Fruit fly (Drosophila melanogaster): Measurements from ENCODE around the gene Acp65Aa.

Acp65Aa gene

DNA sequence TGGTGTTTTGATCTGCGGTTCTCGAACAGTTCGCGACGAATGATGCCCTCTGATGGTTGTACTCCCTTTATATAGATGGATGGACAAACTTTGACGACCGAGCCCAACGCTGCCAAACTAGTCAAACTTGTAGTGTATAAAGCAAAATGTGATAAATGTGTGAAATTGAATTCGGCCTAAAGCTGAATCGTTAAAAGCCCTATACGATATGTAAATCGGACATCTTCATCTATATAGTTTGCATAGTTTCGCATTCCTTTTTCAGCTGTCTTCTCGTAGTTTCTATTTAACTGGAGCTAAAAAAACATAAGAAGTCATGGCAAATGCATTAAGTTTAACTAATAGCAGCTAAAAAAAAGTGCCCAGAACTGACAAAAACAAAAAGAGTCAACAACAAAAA, 19.0 kb downstream of the Acp65Aa start, which contains the start of gene Lcp65Ag2:
Gene Lcp65Ag2 (minus strand): TSS at position 48 of the 400 bp plus-strand sequence.
- no peak for TF ChIP-seq noc (tag; optimal IDR thresholded peaks at IDR 0.05)

DNA sequence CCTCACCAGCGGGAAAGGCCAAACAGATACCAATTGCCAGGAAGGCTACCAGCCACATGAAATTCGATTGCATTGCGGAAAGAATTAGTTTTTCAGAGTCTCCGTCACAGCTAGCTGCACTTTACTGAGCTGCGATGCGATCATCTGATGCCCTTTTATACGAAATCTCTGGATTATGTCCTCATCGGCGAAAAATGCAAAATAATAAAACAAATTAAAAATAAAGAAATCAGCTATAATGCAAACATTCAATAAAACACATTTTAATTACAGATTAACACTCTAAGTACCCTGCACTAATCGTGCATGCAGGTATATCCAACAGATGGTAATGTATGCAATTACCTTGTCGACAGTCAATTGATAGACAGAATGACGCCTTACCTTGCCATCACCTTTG, 20.5 kb downstream of the Acp65Aa start, which contains the start of gene Cpr65Au:
Gene Cpr65Au (minus strand): TSS at position 101 of the 400 bp plus-strand sequence.
- no peak for TF ChIP-seq noc (tag; optimal IDR thresholded peaks at IDR 0.05)

DNA sequence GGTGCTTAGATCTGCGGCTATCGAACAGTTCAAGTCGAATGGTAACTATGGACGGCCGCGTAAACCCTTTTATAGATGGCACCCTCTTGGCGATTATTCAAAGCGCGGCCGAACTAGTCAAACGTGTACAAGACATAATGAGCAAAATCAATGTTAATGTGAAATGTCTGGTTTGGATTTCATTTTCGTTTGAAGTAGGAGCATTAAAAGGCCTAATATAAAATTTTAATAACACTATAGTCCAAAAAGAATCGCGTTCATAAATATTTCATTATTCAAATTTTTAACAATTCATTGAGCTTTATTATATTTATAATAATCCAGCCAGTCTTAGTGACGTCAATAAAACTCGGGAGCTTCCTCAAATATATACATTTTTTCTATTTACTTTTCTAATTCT, 21.6 kb downstream of the Acp65Aa start, which contains the start of gene Lcp65Ag3:
Gene Lcp65Ag3 (minus strand): TSS at position 46 of the 400 bp plus-strand sequence.
- no peak for TF ChIP-seq noc (tag; optimal IDR thresholded peaks at IDR 0.05)

DNA sequence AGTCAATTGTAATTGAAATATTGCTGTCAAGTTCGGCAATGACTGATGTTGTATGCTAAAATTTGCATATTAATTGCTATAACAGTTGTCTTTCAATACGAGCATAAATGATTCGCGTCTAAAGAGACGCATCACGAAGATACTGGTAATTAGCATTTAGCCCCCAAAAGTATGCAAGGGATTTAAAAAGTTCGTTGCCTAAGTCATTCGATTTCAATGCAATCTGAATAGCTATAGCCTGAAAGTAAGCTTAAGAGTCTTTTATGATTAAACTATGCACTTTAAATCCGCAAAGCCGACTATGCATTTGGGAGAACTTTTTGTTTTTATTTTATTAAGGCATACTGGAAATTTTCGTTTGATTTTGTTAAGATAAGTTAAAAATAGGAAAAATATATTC, 23.0 kb downstream of the Acp65Aa start:
- no peak for TF ChIP-seq noc (tag; optimal IDR thresholded peaks at IDR 0.05)

DNA sequence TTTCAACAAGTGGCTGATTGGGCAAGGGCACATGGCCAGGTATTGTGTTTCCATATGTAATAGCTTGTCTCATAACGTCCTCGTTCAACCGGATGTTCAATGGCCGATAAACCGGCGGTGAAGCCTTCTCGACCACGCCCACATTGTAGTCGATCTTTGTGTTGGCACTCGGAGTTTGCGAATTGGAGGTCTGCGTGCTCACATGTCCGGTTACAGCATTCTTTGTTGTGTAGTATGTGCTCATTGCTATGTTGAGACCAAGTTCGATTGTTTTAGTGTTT, 27.2 kb downstream of the Acp65Aa start:
- TF ChIP-seq noc (tag; optimal IDR thresholded peaks at IDR 0.05), result no peak

DNA sequence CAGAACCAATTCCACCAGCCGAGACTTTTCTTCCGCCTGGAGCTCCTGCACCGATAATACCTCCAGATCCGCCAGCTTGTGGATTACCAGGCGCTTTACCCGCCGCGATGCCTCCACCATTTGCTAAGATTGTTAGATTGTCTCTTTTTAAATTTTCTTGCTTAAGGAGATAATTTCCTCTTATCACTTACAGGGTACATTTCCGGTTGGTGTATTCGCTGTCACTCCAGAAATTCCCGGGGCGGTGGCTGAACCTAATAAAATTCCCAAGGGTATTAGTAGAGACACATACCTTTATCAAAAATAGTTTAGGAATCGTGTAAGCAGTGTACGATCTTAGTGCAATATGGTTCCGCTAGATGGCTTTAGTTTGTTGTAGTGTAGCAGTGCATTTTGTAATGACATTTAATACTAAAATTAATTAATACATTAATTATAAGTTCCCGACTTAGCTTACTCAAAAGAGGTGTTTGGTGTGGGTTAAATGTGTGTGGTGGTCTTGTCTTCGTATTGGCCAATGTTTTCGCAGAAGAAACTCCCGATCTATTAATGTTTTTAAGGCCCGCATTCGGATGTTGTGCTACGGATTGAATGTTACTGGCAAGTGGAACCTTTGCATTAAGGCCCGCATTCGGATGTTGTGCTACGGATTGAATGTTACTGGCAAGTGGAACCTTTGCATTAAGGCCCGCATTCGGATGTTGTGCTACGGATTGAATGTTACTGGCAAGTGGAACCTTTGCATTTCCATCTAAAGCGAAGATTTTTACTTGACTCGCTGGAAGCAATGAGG, 27.7 kb downstream of the Acp65Aa start:
- TF ChIP-seq noc (tag; optimal IDR thresholded peaks at IDR 0.05), result no peak

DNA sequence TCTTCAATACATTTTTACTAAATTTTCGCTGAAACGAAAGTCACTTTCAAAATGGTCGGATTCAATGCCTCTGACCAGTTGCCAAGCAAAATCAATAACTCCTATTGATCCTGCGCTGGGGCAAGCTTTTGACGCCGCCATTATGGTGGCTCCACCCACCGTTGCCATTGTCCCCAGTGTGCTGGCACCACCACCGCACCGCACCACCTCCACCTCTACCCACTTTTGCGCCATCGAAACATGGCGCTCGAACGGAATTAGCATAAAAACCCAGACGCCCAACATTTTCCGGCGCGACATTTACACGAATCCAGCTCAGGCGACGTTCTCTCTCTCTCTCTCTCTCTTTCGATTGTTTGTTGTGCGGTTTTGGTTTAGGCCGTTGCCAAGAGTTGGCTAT, 35.7 kb downstream of the Acp65Aa start:
- TF ChIP-seq noc (tag; optimal IDR thresholded peaks at IDR 0.05), result no peak

DNA sequence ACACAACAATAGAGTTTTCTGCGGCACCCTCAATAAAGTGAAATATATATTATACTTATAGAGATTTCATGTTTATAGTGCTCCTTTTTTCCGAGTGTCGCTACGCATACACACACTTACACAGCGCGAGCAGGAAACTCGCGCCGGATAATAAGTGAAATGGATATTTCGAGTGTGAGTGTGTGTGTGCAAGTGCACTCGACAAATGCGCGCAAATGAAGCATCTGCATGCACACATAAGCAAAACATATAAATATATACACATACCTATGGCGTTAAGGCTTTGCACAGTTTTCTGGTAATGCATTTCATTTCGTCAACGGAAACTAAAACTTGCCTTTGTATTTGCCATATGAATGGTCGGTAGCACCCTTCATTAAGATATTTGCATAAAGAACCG, 37.0 kb downstream of the Acp65Aa start:
- no peak for TF ChIP-seq noc (tag; optimal IDR thresholded peaks at IDR 0.05)

DNA sequence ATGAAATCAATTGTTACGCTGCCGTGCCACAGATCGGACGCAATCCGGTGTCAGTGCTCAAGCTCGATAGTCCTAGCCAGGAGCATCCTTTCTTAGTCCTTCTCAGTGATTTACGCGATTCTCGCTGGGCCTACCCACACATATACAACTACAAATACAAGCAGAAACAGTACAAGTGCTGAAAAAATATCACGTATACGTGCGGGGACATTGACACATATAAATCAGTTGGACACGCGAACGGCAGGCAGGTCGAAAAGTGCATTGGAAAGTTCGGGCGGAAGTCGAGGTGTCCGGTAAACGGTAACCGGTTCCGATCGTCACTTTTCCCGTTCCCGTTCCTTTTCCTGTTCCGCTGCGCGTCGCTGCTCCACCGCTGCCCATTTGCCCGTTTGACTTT, 41.1 kb downstream of the Acp65Aa start:
- no peak for TF ChIP-seq noc (tag; optimal IDR thresholded peaks at IDR 0.05)

DNA sequence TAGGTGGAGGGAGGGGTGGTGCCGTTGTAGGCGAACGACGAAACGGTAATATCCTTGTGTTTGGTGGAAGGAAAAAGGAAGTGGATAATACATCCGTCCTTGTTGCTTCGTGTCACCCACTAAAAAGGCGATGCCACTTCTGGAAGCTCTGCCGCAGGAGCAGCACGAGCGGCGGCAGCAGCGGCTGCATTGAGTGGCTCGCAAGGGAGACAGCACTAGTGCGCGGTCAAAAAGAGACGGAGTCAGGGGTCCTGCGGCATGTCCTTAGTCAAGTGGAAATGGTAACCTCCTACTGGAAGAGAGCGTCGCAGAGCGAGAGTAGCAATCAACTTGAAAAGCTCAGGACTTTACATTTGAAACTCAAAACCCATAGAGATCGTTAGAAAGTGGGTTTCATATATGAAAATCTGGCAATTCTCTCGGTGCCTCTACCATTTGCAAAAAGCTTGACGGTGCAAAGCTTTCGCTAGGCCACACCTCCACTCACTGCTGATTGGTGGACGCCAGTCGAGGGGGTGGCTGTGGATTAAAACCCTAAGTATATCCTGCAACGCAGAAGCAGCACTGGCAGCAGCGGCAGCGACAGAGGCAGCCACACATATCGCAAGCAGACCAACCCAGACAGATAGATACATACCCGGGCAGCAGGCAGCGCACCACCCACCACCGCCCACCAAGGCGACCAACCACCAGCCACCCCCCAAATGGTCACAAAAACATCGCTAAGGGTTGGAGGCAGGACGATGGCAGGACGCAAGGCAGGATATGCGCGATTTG, 41.7 kb downstream of the Acp65Aa start:
- TF ChIP-seq noc (tag; optimal IDR thresholded peaks at IDR 0.05), result no peak

DNA sequence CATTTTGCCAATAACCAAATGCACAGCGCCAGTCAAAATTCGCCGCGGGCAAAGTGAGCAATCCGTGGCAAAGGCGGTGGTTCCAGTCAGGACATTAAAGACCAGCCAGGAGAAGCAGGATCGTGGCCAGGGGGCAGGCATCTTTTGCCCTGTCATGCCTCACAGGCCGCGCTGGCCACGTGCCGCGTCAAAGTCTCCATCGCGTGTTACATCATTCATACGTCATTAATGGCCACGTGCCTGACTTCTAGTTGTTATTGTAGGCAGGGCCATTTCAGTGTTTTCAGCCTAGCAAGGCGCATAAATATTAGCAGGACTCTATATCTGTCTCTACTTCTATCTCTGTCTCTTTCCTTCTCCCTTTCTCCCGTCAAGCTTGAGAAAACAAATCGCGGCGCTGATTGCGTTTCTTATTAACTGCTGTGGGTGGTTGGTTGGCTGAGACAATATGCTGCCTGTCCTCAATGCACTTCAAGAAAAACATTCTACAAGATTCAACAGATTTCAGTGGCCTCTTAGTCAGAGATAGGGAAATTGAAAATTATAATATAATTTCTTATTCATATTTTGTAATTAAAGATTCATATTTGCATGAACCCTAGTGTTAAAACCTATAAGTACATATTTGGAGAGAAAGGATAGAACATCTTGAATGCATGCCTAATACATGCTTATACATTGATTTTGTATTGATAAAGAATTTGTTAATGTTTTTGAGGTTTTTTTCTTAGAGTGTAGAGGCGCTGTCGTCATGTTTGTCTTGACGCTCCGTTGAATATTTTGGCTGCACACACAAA, 44.1 kb downstream of the Acp65Aa start:
- no peak for TF ChIP-seq noc (tag; optimal IDR thresholded peaks at IDR 0.05)

DNA sequence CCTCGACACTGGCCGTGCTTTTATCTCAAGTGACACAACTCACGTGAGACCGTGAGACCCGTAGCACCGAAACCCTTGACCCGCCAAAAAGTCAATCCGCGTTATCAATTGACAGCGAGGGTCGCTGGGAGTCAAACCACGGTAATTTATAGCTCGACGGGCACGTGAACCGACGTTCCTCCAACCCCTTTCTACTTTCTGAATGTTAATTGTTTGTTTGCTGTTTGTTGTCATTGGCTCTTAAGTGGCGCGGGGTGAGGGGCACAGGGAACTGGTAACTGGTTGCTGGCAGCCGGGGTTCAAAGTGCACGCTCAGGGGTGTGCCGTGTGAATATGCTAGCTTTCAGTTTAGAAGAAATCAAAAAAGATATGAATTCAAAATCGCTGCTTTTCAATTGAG, 45.8 kb downstream of the Acp65Aa start:
- TF ChIP-seq noc (tag; optimal IDR thresholded peaks at IDR 0.05), result no peak

DNA sequence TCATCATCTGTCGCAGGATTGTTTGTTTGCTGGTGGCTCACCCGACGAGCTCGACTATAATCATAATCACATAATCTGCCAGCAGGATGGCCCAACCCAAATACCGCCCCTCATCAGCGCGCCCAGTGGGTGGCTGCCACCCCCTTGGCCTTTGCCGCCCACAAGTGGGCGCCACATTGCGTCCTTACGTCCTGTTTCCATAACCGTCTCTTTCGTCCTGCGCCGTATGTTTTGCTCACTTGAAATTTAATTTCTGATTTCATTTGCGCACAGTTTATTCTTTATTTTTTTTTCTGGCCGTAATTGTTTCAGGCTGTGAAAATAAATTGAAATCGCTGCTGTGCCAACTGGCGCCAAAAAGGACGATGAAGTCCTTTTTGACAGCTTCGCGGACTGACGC, 47.1 kb downstream of the Acp65Aa start:
- no peak for TF ChIP-seq noc (tag; optimal IDR thresholded peaks at IDR 0.05)

DNA sequence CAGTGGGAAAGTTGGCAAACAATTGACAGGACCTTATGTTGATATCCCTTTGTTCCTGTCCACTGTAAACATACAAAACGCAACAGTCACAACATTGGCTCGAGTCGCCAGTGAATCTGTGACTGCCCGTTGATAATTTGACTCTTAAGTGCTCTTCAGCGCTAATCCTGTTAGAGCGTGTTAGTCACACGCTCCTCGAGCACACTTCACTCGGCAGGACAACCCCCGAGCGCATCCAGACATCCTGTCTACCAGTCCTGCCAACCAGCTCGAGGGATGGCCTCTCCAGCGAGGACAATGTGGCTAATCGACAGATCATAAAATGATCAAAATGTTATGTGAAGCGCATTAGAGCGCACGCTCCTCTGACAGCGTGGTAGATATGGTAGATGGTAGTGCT, 48.0 kb downstream of the Acp65Aa start:
- TF ChIP-seq noc (tag; optimal IDR thresholded peaks at IDR 0.05), result no peak

DNA sequence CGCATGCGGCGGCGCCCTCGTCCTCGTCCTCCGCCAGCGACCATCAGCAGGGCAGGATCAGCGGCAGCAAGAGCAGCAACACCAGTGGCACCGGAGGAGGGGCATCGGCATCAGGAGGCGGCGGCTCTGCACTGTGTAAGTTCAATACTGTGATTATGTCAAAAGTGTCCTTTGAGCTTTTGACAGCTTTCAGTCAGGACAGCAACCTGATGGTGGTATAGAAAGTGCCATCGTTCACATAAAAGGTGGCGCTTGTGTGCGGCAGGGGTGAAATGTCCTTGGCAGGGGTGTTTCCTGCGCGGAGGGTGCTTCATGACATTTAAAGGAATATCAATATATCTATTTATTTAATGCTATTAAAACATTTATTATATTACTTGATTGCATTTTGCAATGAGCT, 48.9 kb downstream of the Acp65Aa start:
- no peak for TF ChIP-seq noc (tag; optimal IDR thresholded peaks at IDR 0.05)

All from whole organism, larva.